Worm (Caenorhabditis elegans) whole organism, young adult: ENCODE measurements around the gene C43H6.4.

Experiments used
- C06A6.2 ChIP-seq: fragments of 200-800 bp; sonication (Bioruptor generic); conservative IDR thresholded peaks from 2 replicates; pipeline ENCODE4 v1.3.6; 2022; ENCODE audit warnings: missing genetic modification characterization, missing compliant biosample characterization
- lin-35 ChIP-seq, 3 experiments: fragments of 150-350 bp in 2 of 3; sonication (generic microtip) in 1 of 3; optimal IDR thresholded peaks; 2 replicates each; lab custom pipeline; 2014 to 2018; ENCODE audit warnings: missing biosample characterization in 3 of 3, missing genetic modification characterization in 3 of 3, missing genetic modification reagents in 3 of 3
- nfyb-1 ChIP-seq: fragments of 200-800 bp; sonication (Bioruptor generic); IDR thresholded peaks from 2 replicates; pipeline ENCODE4 v1.3.6; 2022; ENCODE audit warnings: missing genetic modification reagents, missing genetic modification characterization, missing compliant biosample characterization
- rpc-1 ChIP-seq, 2 experiments: fragments of 150-350 bp in 1 of 2; sonication (generic microtip) in 1 of 2; optimal IDR thresholded peaks; 2 replicates each; lab custom pipeline; 2014 to 2018; ENCODE audit warnings: missing biosample characterization in 1 of 2, missing genetic modification characterization in 1 of 2, missing genetic modification reagents in 1 of 2, missing genotype in 1 of 2
- snpc-4 ChIP-seq, 5 experiments: fragments of 150-350 bp in 1 of 5; sonication (generic microtip) in 4 of 5; optimal IDR thresholded peaks; 2 replicates each; lab custom pipeline; 2014 to 2018; ENCODE audit warnings: missing genetic modification characterization in 5 of 5, missing biosample characterization in 3 of 5, antibody characterized with exemption in 2 of 5, mild to moderate bottlenecking in 2 of 5, missing compliant biosample characterization in 2 of 5, missing genotype in 2 of 5, moderate library complexity in 2 of 5, missing genetic modification reagents in 1 of 5
- zfh-2 ChIP-seq: fragments of 200-800 bp; sonication (Bioruptor generic); conservative IDR thresholded peaks from 2 replicates; pipeline ENCODE4 v1.3.6; 2022; ENCODE audit warnings: missing genetic modification reagents, missing genetic modification characterization, missing compliant biosample characterization

DNA sequence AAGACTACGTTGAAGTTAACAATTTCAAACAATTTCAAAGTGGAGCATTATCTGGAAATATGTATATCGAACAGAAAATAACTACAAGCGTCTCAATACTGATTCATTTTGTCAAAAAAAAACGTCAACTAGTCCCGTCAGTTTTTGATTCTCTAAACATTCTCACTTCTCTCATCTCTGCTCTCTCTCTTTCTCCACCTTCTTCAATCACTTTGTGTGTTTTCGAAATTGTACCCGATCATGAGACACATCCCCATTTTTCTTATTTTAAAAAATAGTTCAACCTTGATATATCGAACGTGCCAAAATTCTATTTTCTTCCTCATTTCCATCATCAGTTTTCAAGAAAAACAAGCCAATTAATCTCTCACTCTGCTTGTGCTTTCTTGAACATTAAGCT is 23.0 kb upstream of the C43H6.4 start:
- TF ChIP-seq nfyb-1 (GFP tag; lab: Robert Waterston, UW) (no peak), zfh-2 (GFP tag; lab: Robert Waterston, UW) (no peak), lin-35 (GFP tag; optimal IDR thresholded peaks at IDR 0.05; lab: Kevin White, UChicago) (no peak), C06A6.2 (no peak), rpc-1 (optimal IDR thresholded peaks at IDR 0.05; lab: Kevin White, UChicago) (no peak), rpc-1 (tag; optimal IDR thresholded peaks at IDR 0.05; lab: Kevin White, UChicago) (no peak), snpc-4 (GFP tag; optimal IDR thresholded peaks at IDR 0.05; lab: Kevin White, UChicago) (no peak), snpc-4 (tag; optimal IDR thresholded peaks at IDR 0.05; lab: Kevin White, UChicago) (no peak)
